Fruit fly (Drosophila melanogaster) whole organism, embryonic: ENCODE measurements around the gene CG14805.

Experiments
- Ada2b ChIP-seq: fragments of 200-800 bp; sonication (Bioruptor generic); IDR thresholded peaks from 2 replicates; pipeline ENCODE4 v1.3.6; 2022; ENCODE audit warnings: missing biosample characterization, missing genetic modification characterization
- Adf1 ChIP-seq: fragments of 200-800 bp; sonication (Bioruptor generic); IDR thresholded peaks from 2 replicates; pipeline ENCODE4 v1.3.6; 2022; ENCODE audit warnings: missing biosample characterization, missing genetic modification characterization
- Bteb2 ChIP-seq: fragments of 200-800 bp; sonication (Bioruptor generic); optimal IDR thresholded peaks from 2 replicates; lab custom pipeline; 2016; ENCODE audit warnings: missing biosample characterization, missing genetic modification characterization
- CG10543 ChIP-seq: fragments of 200-800 bp; sonication (Bioruptor generic); optimal IDR thresholded peaks from 3 replicates; lab custom pipeline; 2017; ENCODE audit warnings: missing biosample characterization, mild to moderate bottlenecking, missing genetic modification characterization, moderate library complexity
- CG11247 ChIP-seq: fragments of 200-800 bp; sonication (Bioruptor generic); IDR thresholded peaks from 2 replicates; pipeline ENCODE4 v1.3.6; 2022; ENCODE audit warnings: missing biosample characterization, missing genetic modification characterization
- CG12071 ChIP-seq: fragments of 200-800 bp; sonication (Bioruptor generic); optimal IDR thresholded peaks from 3 replicates; lab custom pipeline; 2018; ENCODE audit warnings: missing biosample characterization, mild to moderate bottlenecking, missing genetic modification characterization
- CG1233 ChIP-seq: fragments of 200-800 bp; sonication (Bioruptor generic); optimal IDR thresholded peaks from 4 replicates; lab custom pipeline; 2018; ENCODE audit warnings: missing biosample characterization, mild to moderate bottlenecking, missing genetic modification characterization
- CG13287 ChIP-seq: fragments of 200-800 bp; sonication (Bioruptor generic); IDR thresholded peaks from 2 replicates; pipeline ENCODE4 v1.3.6; 2022; ENCODE audit warnings: missing biosample characterization, missing genetic modification characterization; ENCODE audit not compliant: partially characterized antibody
- CG14710 ChIP-seq: fragments of 200-800 bp; sonication (Bioruptor generic); optimal IDR thresholded peaks from 3 replicates; lab custom pipeline; 2019; ENCODE audit warnings: missing biosample characterization, mild to moderate bottlenecking, missing genetic modification characterization, moderate library complexity
- CG15601 ChIP-seq: fragments of 200-800 bp; sonication (Bioruptor generic); optimal IDR thresholded peaks from 3 replicates; lab custom pipeline; 2019; ENCODE audit warnings: missing biosample characterization, mild to moderate bottlenecking, missing genetic modification characterization, moderate library complexity
- CG17912 ChIP-seq: fragments of 200-800 bp; sonication (Bioruptor generic); optimal IDR thresholded peaks from 2 replicates; lab custom pipeline; 2018; ENCODE audit warnings: missing biosample characterization, mild to moderate bottlenecking, missing genetic modification characterization
- CG18011 ChIP-seq: fragments of 200-800 bp; sonication (Bioruptor generic); optimal IDR thresholded peaks from 2 replicates; lab custom pipeline; 2017; ENCODE audit warnings: missing biosample characterization, missing genetic modification characterization, mild to moderate bottlenecking, moderate library complexity, missing genotype
- CG18619 ChIP-seq: fragments of 200-800 bp; sonication (Bioruptor generic); optimal IDR thresholded peaks from 3 replicates; lab custom pipeline; 2017; ENCODE audit warnings: missing biosample characterization, mild to moderate bottlenecking, missing genetic modification characterization
- CG3065 ChIP-seq: fragments of 200-800 bp; sonication (Bioruptor generic); optimal IDR thresholded peaks from 2 replicates; lab custom pipeline; 2016; ENCODE audit warnings: missing biosample characterization, missing genetic modification characterization
- CG3163 ChIP-seq: fragments of 200-800 bp; sonication (Bioruptor generic); optimal IDR thresholded peaks from 3 replicates; lab custom pipeline; 2016; ENCODE audit warnings: missing biosample characterization, missing genetic modification characterization
- CG32532 ChIP-seq: fragments of 200-800 bp; sonication (Bioruptor generic); IDR thresholded peaks from 2 replicates; pipeline ENCODE4 v1.3.6; 2022; ENCODE audit warnings: missing biosample characterization, missing genetic modification characterization
- CG4617 ChIP-seq: fragments of 200-800 bp; sonication (Bioruptor generic); optimal IDR thresholded peaks from 3 replicates; lab custom pipeline; 2016; ENCODE audit warnings: missing biosample characterization, missing genetic modification characterization, borderline replicate concordance
- CG7556 ChIP-seq: fragments of 200-800 bp; sonication (Bioruptor generic); optimal IDR thresholded peaks from 2 replicates; lab custom pipeline; 2017; ENCODE audit warnings: missing biosample characterization, mild to moderate bottlenecking, missing genetic modification characterization
- CG8924 ChIP-seq: fragments of 200-800 bp; optimal IDR thresholded peaks from 3 replicates; lab custom pipeline; 2019; ENCODE audit warnings: missing biosample characterization, mild to moderate bottlenecking, missing genetic modification characterization, moderate library complexity
- CG9876 ChIP-seq: fragments of 200-800 bp; sonication (Bioruptor generic); optimal IDR thresholded peaks from 2 replicates; lab custom pipeline; 2016; ENCODE audit warnings: missing biosample characterization, missing genetic modification characterization
- Camta ChIP-seq: fragments of 200-800 bp; sonication (Bioruptor generic); optimal IDR thresholded peaks from 2 replicates; lab custom pipeline; 2016; ENCODE audit warnings: missing biosample characterization, missing genetic modification characterization
- CoRest ChIP-seq: fragments of 200-800 bp; sonication (Bioruptor generic); optimal IDR thresholded peaks from 3 replicates; lab custom pipeline; 2018; ENCODE audit warnings: missing biosample characterization, mild to moderate bottlenecking, missing genetic modification characterization, moderate library complexity
- D ChIP-seq, 2 experiments: fragments of 200-800 bp in 1 of 2; fragments of >200 bp in 1 of 2; sonication (Bioruptor generic) in 1 of 2; optimal IDR thresholded peaks; 2 replicates in 1 of 2; 3 replicates in 1 of 2; lab custom pipeline; 2017; ENCODE audit warnings: mild to moderate bottlenecking in 1 of 2, missing biosample characterization in 1 of 2, missing genetic modification characterization in 1 of 2, missing genetic modification reagents in 1 of 2
- D19A ChIP-seq: fragments of 200-800 bp; optimal IDR thresholded peaks from 3 replicates; lab custom pipeline; 2019; ENCODE audit warnings: missing biosample characterization, mild to moderate bottlenecking, missing genetic modification characterization, moderate library complexity
- Dek ChIP-seq: fragments of 200-800 bp; sonication (Bioruptor generic); optimal IDR thresholded peaks from 3 replicates; lab custom pipeline; 2019; ENCODE audit warnings: missing biosample characterization, mild to moderate bottlenecking, missing genetic modification characterization, moderate library complexity
- HLH54F ChIP-seq: fragments of 200-800 bp; sonication (Bioruptor generic); optimal IDR thresholded peaks from 3 replicates; lab custom pipeline; 2016; ENCODE audit warnings: missing biosample characterization, missing genetic modification characterization
- Lhr ChIP-seq: fragments of 200-800 bp; sonication (Bioruptor generic); optimal IDR thresholded peaks from 3 replicates; lab custom pipeline; 2017; ENCODE audit warnings: mild to moderate bottlenecking, missing biosample characterization, missing genetic modification reagents, missing genetic modification characterization
- Med ChIP-seq: fragments of 200-800 bp; sonication (Bioruptor generic); peaks from one replicate; lab custom pipeline; 2016; ENCODE audit warnings: missing biosample characterization, missing genetic modification characterization, mild to moderate bottlenecking, inconsistent platforms, moderate library complexity
- Myb ChIP-seq: fragments of 200-800 bp; sonication (Bioruptor generic); optimal IDR thresholded peaks from 2 replicates; lab custom pipeline; 2016; ENCODE audit warnings: missing biosample characterization, missing genetic modification characterization
- Rfx ChIP-seq: fragments of 200-800 bp; sonication (Bioruptor generic); IDR thresholded peaks from 2 replicates; pipeline ENCODE4 v1.3.6; 2022; ENCODE audit warnings: missing biosample characterization, missing genetic modification characterization
- Spps ChIP-seq: fragments of 200-800 bp; sonication (Bioruptor generic); optimal IDR thresholded peaks from 2 replicates; lab custom pipeline; 2018; ENCODE audit warnings: missing biosample characterization, mild to moderate bottlenecking, missing genetic modification characterization
- Sry-β ChIP-seq: fragments of 200-800 bp; sonication (Bioruptor generic); optimal IDR thresholded peaks from 2 replicates; lab custom pipeline; 2018; ENCODE audit warnings: missing biosample characterization, mild to moderate bottlenecking, missing genetic modification characterization, moderate library complexity
- Stat92E ChIP-seq, 3 experiments: fragments of >200 bp in 2 of 3; fragments of 200-800 bp in 1 of 3; sonication (Bioruptor generic) in 1 of 3; optimal IDR thresholded peaks; 2 replicates each; lab custom pipeline; 2017 to 2019; ENCODE audit warnings: missing biosample characterization in 3 of 3, missing genetic modification characterization in 3 of 3, mild to moderate bottlenecking in 1 of 3, moderate library complexity in 1 of 3
- ap ChIP-seq: fragments of 200-800 bp; sonication (Bioruptor generic); IDR thresholded peaks from 2 replicates; pipeline ENCODE4 v1.3.6; 2022; ENCODE audit warnings: missing biosample characterization, missing genetic modification characterization
- cg ChIP-seq: fragments of 200-800 bp; sonication (Bioruptor generic); optimal IDR thresholded peaks from 3 replicates; lab custom pipeline; 2019; ENCODE audit warnings: missing biosample characterization, mild to moderate bottlenecking, missing genetic modification characterization, moderate library complexity
- corto ChIP-seq: fragments of 200-800 bp; sonication (Bioruptor generic); optimal IDR thresholded peaks from 2 replicates; lab custom pipeline; 2016; ENCODE audit warnings: missing biosample characterization, mild to moderate bottlenecking, missing genetic modification characterization, moderate library complexity
- cwo ChIP-seq: fragments of 200-800 bp; sonication (Bioruptor generic); optimal IDR thresholded peaks from 3 replicates; lab custom pipeline; 2017; ENCODE audit warnings: missing biosample characterization, missing genetic modification characterization, mild to moderate bottlenecking, moderate library complexity, missing genetic modification reagents
- exex ChIP-seq: fragments of 200-800 bp; sonication (Bioruptor generic); optimal IDR thresholded peaks from 4 replicates; lab custom pipeline; 2018; ENCODE audit warnings: missing biosample characterization, mild to moderate bottlenecking, missing genetic modification characterization, moderate library complexity
- gfzf ChIP-seq: fragments of 200-800 bp; sonication (Bioruptor generic); optimal IDR thresholded peaks from 2 replicates; lab custom pipeline; 2016; ENCODE audit warnings: missing biosample characterization, mild to moderate bottlenecking, missing genetic modification characterization, moderate library complexity
- h ChIP-seq: fragments of >200 bp; optimal IDR thresholded peaks from 2 replicates; lab custom pipeline; 2017
- ind ChIP-seq: fragments of 200-800 bp; sonication (Bioruptor generic); optimal IDR thresholded peaks from 3 replicates; lab custom pipeline; 2016; ENCODE audit warnings: missing biosample characterization, missing genetic modification characterization
- kni ChIP-seq: fragments of 200-800 bp; sonication (Bioruptor generic); optimal IDR thresholded peaks from 3 replicates; lab custom pipeline; 2017; ENCODE audit warnings: mild to moderate bottlenecking, missing biosample characterization, missing genetic modification reagents, missing genetic modification characterization
- lab ChIP-seq: fragments of 200-800 bp; sonication (Bioruptor generic); optimal IDR thresholded peaks from 3 replicates; lab custom pipeline; 2017; ENCODE audit warnings: missing biosample characterization, missing genetic modification characterization, mild to moderate bottlenecking, moderate library complexity, missing genetic modification reagents
- mirr ChIP-seq: fragments of 200-800 bp; sonication (Bioruptor generic); optimal IDR thresholded peaks from 3 replicates; lab custom pipeline; 2018; ENCODE audit warnings: missing biosample characterization, mild to moderate bottlenecking, missing genetic modification characterization
- pum ChIP-seq: fragments of 200-800 bp; sonication (Bioruptor generic); optimal IDR thresholded peaks from 2 replicates; lab custom pipeline; 2016; ENCODE audit warnings: missing biosample characterization, missing genetic modification characterization
- sna ChIP-seq: fragments of 200-800 bp; sonication (Bioruptor generic); IDR thresholded peaks from 2 replicates; pipeline ENCODE4 v1.3.6; 2022; ENCODE audit warnings: missing biosample characterization, missing genetic modification characterization; ENCODE audit not compliant: partially characterized antibody
- sug ChIP-seq: fragments of 200-800 bp; optimal IDR thresholded peaks from 2 replicates; lab custom pipeline; 2019; ENCODE audit warnings: missing biosample characterization, mild to moderate bottlenecking, missing genetic modification characterization, moderate library complexity
- ttk ChIP-seq: fragments of 200-800 bp; sonication (Bioruptor generic); IDR thresholded peaks from 2 replicates; pipeline ENCODE4 v2.1.2; 2022; ENCODE audit warnings: missing biosample characterization, missing genetic modification characterization
- tx ChIP-seq: fragments of 200-800 bp; sonication (Bioruptor generic); optimal IDR thresholded peaks from 2 replicates; lab custom pipeline; 2016; ENCODE audit warnings: missing biosample characterization, missing genetic modification characterization
- zfh1 ChIP-seq: fragments of 200-800 bp; sonication (Bioruptor generic); IDR thresholded peaks from 3 replicates; pipeline ENCODE4 v1.3.6; 2022; ENCODE audit warnings: missing biosample characterization, missing genetic modification characterization

CG14805 gene

dm6 chrX:1848624-1849198 lies 28.4 kb upstream of the CG14805 start (continued):
- no peak for TF ChIP-seq CG7556 (GFP tag; lab: Kevin White, UChicago)
- TF ChIP-seq cwo (GFP tag; lab: Kevin White, UChicago): peak; percentile 57
- no peak for TF ChIP-seq Lhr
- TF ChIP-seq CG3163 (GFP tag; lab: Kevin White, UChicago): no peak
- TF ChIP-seq h (lab: Kevin White, UChicago): no peak
- no peak for TF ChIP-seq HLH54F
- no peak for TF ChIP-seq CG14710 (tag; lab: Kevin White, UChicago)
- no peak for TF ChIP-seq Sry-β (GFP tag; lab: Kevin White, UChicago)
- TF ChIP-seq Adf1 (GFP tag; lab: Robert Waterston, UW): no peak
- TF ChIP-seq gfzf (GFP tag; lab: Kevin White, UChicago): no peak
- peak; percentile 65 for TF ChIP-seq kni (GFP tag; lab: Kevin White, UChicago)
- peak; percentile 38 for TF ChIP-seq D19A (tag; lab: Kevin White, UChicago)
- TF ChIP-seq CG8924 (tag; lab: Kevin White, UChicago): no peak
- TF ChIP-seq CG13287 (GFP tag; lab: Robert Waterston, UW): no peak
- TF ChIP-seq CG9876: no peak
- no peak for TF ChIP-seq ttk (GFP tag; lab: Robert Waterston, UW)
- TF ChIP-seq CG32532: peak; percentile 30; the same call in 1 of the 2 replicates
- no peak for TF ChIP-seq Ada2b
- TF ChIP-seq CG10543: peak; percentile 60
- no peak for TF ChIP-seq CoRest (tag; lab: Kevin White, UChicago)
- TF ChIP-seq zfh1 (GFP tag; lab: Robert Waterston, UW): no peak
- TF ChIP-seq CG15601 (tag; lab: Kevin White, UChicago): no peak
- TF ChIP-seq CG11247 (GFP tag; lab: Robert Waterston, UW): no peak
- no peak for TF ChIP-seq Rfx (GFP tag; lab: Robert Waterston, UW)
- no peak for TF ChIP-seq D (optimal IDR thresholded peaks at IDR 0.05; lab: Kevin White, UChicago)
- no peak for TF ChIP-seq D (GFP tag; optimal IDR thresholded peaks at IDR 0.05; lab: Kevin White, UChicago)
- TF ChIP-seq exex (tag; lab: Kevin White, UChicago): peak; percentile 67
- no peak for TF ChIP-seq sna (GFP tag; lab: Robert Waterston, UW)
- TF ChIP-seq Stat92E (GFP tag; optimal IDR thresholded peaks at IDR 0.05; lab: Kevin White, UChicago): no peak
- no peak for TF ChIP-seq CG3065 (GFP tag; lab: Kevin White, UChicago)
- no peak for TF ChIP-seq Dek
- TF ChIP-seq CG18619 (GFP tag; lab: Kevin White, UChicago): no peak
- peak; percentile 73 for TF ChIP-seq mirr (GFP tag; lab: Kevin White, UChicago)
- TF ChIP-seq corto (GFP tag; lab: Kevin White, UChicago): no peak
- TF ChIP-seq CG18011 (GFP tag; lab: Kevin White, UChicago): no peak
- no peak for TF ChIP-seq pum (GFP tag; lab: Kevin White, UChicago)
- TF ChIP-seq cg (GFP tag; lab: Kevin White, UChicago): peak; percentile 12
- TF ChIP-seq Spps: no peak
- peak; percentile 31 for TF ChIP-seq lab
- TF ChIP-seq ap (GFP tag; lab: Robert Waterston, UW): no peak
- no peak for TF ChIP-seq Med
- TF ChIP-seq CG4617 (GFP tag; lab: Kevin White, UChicago): no peak
- no peak for TF ChIP-seq ind
- TF ChIP-seq Bteb2: no peak
- TF ChIP-seq tx: no peak
- no peak for TF ChIP-seq Camta
- no peak for TF ChIP-seq CG1233 (GFP tag; lab: Kevin White, UChicago)
- no peak for TF ChIP-seq CG12071 (GFP tag; lab: Kevin White, UChicago)
- no peak for TF ChIP-seq CG17912 (GFP tag; lab: Kevin White, UChicago)
- no peak for TF ChIP-seq Myb (GFP tag; lab: Kevin White, UChicago)
- peak; percentile 51 for TF ChIP-seq sug (tag; lab: Kevin White, UChicago)
